Fruit fly (Drosophila melanogaster) whole organism, embryonic: Measurements from ENCODE around the gene Lamp1.
A peak's percentile ranks its signal among the peaks of the same experiment; 100 is the strongest.

Experiments used
- B-H2 ChIP-seq: fragments of 200-800 bp; sonication (Bioruptor generic); optimal IDR thresholded peaks from 2 replicates; lab custom pipeline; 2018; ENCODE audit warnings: missing biosample characterization, mild to moderate bottlenecking, missing genetic modification characterization
- C15 ChIP-seq: fragments of 200-800 bp; sonication (Bioruptor generic); IDR thresholded peaks from 3 replicates; pipeline ENCODE4 v1.3.6; 2022; ENCODE audit warnings: missing biosample characterization, missing genetic modification characterization
- CG10321 ChIP-seq: fragments of 200-800 bp; sonication (Bioruptor generic); IDR thresholded peaks from 2 replicates; pipeline ENCODE4 v1.3.6; 2022; ENCODE audit warnings: missing biosample characterization, missing genetic modification characterization
- CG10431 ChIP-seq: fragments of 200-800 bp; sonication (Bioruptor generic); optimal IDR thresholded peaks from 3 replicates; lab custom pipeline; 2018; ENCODE audit warnings: missing biosample characterization, mild to moderate bottlenecking, missing genetic modification characterization
- CG14050 ChIP-seq: fragments of 200-800 bp; sonication (Bioruptor generic); IDR thresholded peaks from 3 replicates; pipeline ENCODE4 v1.3.6; 2022; ENCODE audit warnings: missing biosample characterization, missing genetic modification characterization
- CG1602 ChIP-seq: fragments of 200-800 bp; sonication (Bioruptor generic); optimal IDR thresholded peaks from 3 replicates; lab custom pipeline; 2016; ENCODE audit warnings: missing biosample characterization, missing genetic modification characterization
- CG1647 ChIP-seq: fragments of 200-800 bp; sonication (Bioruptor generic); optimal IDR thresholded peaks from 3 replicates; lab custom pipeline; 2016; ENCODE audit warnings: missing biosample characterization, missing genetic modification characterization
- CG16813 ChIP-seq: fragments of 200-800 bp; sonication (Bioruptor generic); IDR thresholded peaks from 3 replicates; pipeline ENCODE4 v1.3.6; 2022; ENCODE audit warnings: missing biosample characterization, missing genetic modification characterization; ENCODE audit not compliant: partially characterized antibody
- CG17385 ChIP-seq: fragments of 200-800 bp; sonication (Bioruptor generic); optimal IDR thresholded peaks from 3 replicates; lab custom pipeline; 2018; ENCODE audit warnings: missing biosample characterization, mild to moderate bottlenecking, missing genetic modification characterization
- CG18011 ChIP-seq: fragments of 200-800 bp; sonication (Bioruptor generic); optimal IDR thresholded peaks from 2 replicates; lab custom pipeline; 2017; ENCODE audit warnings: missing biosample characterization, missing genetic modification characterization, mild to moderate bottlenecking, moderate library complexity, missing genotype
- CG2199 ChIP-seq: fragments of 200-800 bp; sonication (Bioruptor generic); IDR thresholded peaks from 3 replicates; pipeline ENCODE4 v1.3.6; 2022; ENCODE audit warnings: missing biosample characterization, missing genetic modification characterization
- CG2678 ChIP-seq: fragments of 200-800 bp; sonication (Bioruptor generic); optimal IDR thresholded peaks from 3 replicates; lab custom pipeline; 2019; ENCODE audit warnings: missing biosample characterization, mild to moderate bottlenecking, missing genetic modification characterization, moderate library complexity
- CG2875 ChIP-seq: fragments of 200-800 bp; sonication (Bioruptor generic); optimal IDR thresholded peaks from 2 replicates; lab custom pipeline; 2017; ENCODE audit warnings: missing biosample characterization, mild to moderate bottlenecking, missing genetic modification characterization, missing genetic modification reagents
- CG3163 ChIP-seq: fragments of 200-800 bp; sonication (Bioruptor generic); optimal IDR thresholded peaks from 3 replicates; lab custom pipeline; 2016; ENCODE audit warnings: missing biosample characterization, missing genetic modification characterization
- CG32532 ChIP-seq: fragments of 200-800 bp; sonication (Bioruptor generic); IDR thresholded peaks from 2 replicates; pipeline ENCODE4 v1.3.6; 2022; ENCODE audit warnings: missing biosample characterization, missing genetic modification characterization
- CG34422 ChIP-seq: fragments of 200-800 bp; sonication (Bioruptor generic); IDR thresholded peaks from 3 replicates; pipeline ENCODE4 v1.3.6; 2022; ENCODE audit warnings: missing biosample characterization, missing genetic modification characterization
- CG43689 ChIP-seq: fragments of 200-800 bp; sonication (Bioruptor generic); IDR thresholded peaks from 2 replicates; pipeline ENCODE4 v1.3.6; 2022; ENCODE audit warnings: missing biosample characterization, missing genetic modification characterization
- CG8281 ChIP-seq: fragments of 200-800 bp; sonication (Bioruptor generic); optimal IDR thresholded peaks from 2 replicates; lab custom pipeline; 2018; ENCODE audit warnings: missing biosample characterization, mild to moderate bottlenecking, missing genetic modification characterization, moderate library complexity
- CG8765 ChIP-seq: fragments of 200-800 bp; sonication (Bioruptor generic); IDR thresholded peaks from 2 replicates; pipeline ENCODE4 v1.3.6; 2022; ENCODE audit warnings: missing biosample characterization, missing genetic modification characterization
- CG8924 ChIP-seq: fragments of 200-800 bp; optimal IDR thresholded peaks from 3 replicates; lab custom pipeline; 2019; ENCODE audit warnings: missing biosample characterization, mild to moderate bottlenecking, missing genetic modification characterization, moderate library complexity
- CG9817 ChIP-seq: fragments of 200-800 bp; sonication (Bioruptor generic); optimal IDR thresholded peaks from 2 replicates; lab custom pipeline; 2018; ENCODE audit warnings: missing biosample characterization, mild to moderate bottlenecking, missing genetic modification characterization, moderate library complexity
- CG9876 ChIP-seq: fragments of 200-800 bp; sonication (Bioruptor generic); optimal IDR thresholded peaks from 2 replicates; lab custom pipeline; 2016; ENCODE audit warnings: missing biosample characterization, missing genetic modification characterization
- CHES-1-like ChIP-seq: fragments of 200-800 bp; sonication (Bioruptor generic); optimal IDR thresholded peaks from 2 replicates; lab custom pipeline; 2016; ENCODE audit warnings: missing biosample characterization, missing genetic modification characterization
- Dbx ChIP-seq: fragments of 200-800 bp; sonication (Bioruptor generic); IDR thresholded peaks from 3 replicates; pipeline ENCODE4 v1.3.6; 2022; ENCODE audit warnings: missing biosample characterization, missing genetic modification characterization
- Dfd ChIP-seq, 2 experiments: fragments of >200 bp; optimal IDR thresholded peaks; 2 replicates each; lab custom pipeline; 2017; ENCODE audit warnings: missing biosample characterization in 2 of 2, missing genetic modification characterization in 2 of 2
- Dref ChIP-seq: fragments of 200-800 bp; sonication (Bioruptor generic); IDR thresholded peaks from 2 replicates; pipeline ENCODE4 v1.3.6; 2022; ENCODE audit warnings: missing biosample characterization, missing genetic modification characterization
- Fer2 ChIP-seq: fragments of 200-800 bp; sonication (Bioruptor generic); optimal IDR thresholded peaks from 2 replicates; lab custom pipeline; 2018; ENCODE audit warnings: missing biosample characterization, mild to moderate bottlenecking, missing genetic modification characterization, moderate library complexity
- Fer3 ChIP-seq: fragments of 200-800 bp; sonication (Bioruptor generic); optimal IDR thresholded peaks from 2 replicates; lab custom pipeline; 2018; ENCODE audit warnings: missing biosample characterization, mild to moderate bottlenecking, missing genetic modification characterization, moderate library complexity
- H15 ChIP-seq: fragments of 200-800 bp; sonication (Bioruptor generic); IDR thresholded peaks from 3 replicates; pipeline ENCODE4 v1.3.6; 2022; ENCODE audit warnings: missing biosample characterization, missing genetic modification characterization
- HLH4C ChIP-seq: fragments of 200-800 bp; sonication (Bioruptor generic); IDR thresholded peaks from 3 replicates; pipeline ENCODE4 v1.3.6; 2022; ENCODE audit warnings: missing biosample characterization, missing genetic modification characterization; ENCODE audit not compliant: partially characterized antibody
- Hand ChIP-seq: fragments of 200-800 bp; sonication (Bioruptor generic); optimal IDR thresholded peaks from 2 replicates; lab custom pipeline; 2017; ENCODE audit warnings: mild to moderate bottlenecking, missing biosample characterization, missing genetic modification reagents, missing genetic modification characterization
- Hr51 ChIP-seq, 2 experiments: fragments of 200-800 bp; sonication (Bioruptor generic); optimal IDR thresholded peaks; 2 replicates in 1 of 2; 3 replicates in 1 of 2; lab custom pipeline; 2016 to 2018; ENCODE audit warnings: missing biosample characterization in 2 of 2, missing genetic modification characterization in 2 of 2, mild to moderate bottlenecking in 1 of 2, moderate library complexity in 1 of 2
- MTF-1 ChIP-seq: fragments of 200-800 bp; sonication (Bioruptor generic); optimal IDR thresholded peaks from 2 replicates; lab custom pipeline; 2018; ENCODE audit warnings: missing biosample characterization, mild to moderate bottlenecking, missing genetic modification characterization, borderline replicate concordance
- Meics ChIP-seq: fragments of 200-800 bp; sonication (Bioruptor generic); optimal IDR thresholded peaks from 2 replicates; lab custom pipeline; 2017; ENCODE audit warnings: missing biosample characterization, mild to moderate bottlenecking, missing genetic modification characterization
- NK7.1 ChIP-seq: fragments of 200-800 bp; sonication (Bioruptor generic); optimal IDR thresholded peaks from 3 replicates; lab custom pipeline; 2016; ENCODE audit warnings: missing biosample characterization, missing genetic modification characterization
- Sox100B ChIP-seq: fragments of 200-800 bp; sonication (Bioruptor generic); optimal IDR thresholded peaks from 3 replicates; lab custom pipeline; 2018; ENCODE audit warnings: missing biosample characterization, mild to moderate bottlenecking, missing genetic modification characterization
- Stat92E ChIP-seq, 3 experiments: fragments of >200 bp in 2 of 3; fragments of 200-800 bp in 1 of 3; sonication (Bioruptor generic) in 1 of 3; optimal IDR thresholded peaks; 2 replicates each; lab custom pipeline; 2017 to 2019; ENCODE audit warnings: missing biosample characterization in 3 of 3, missing genetic modification characterization in 3 of 3, mild to moderate bottlenecking in 1 of 3, moderate library complexity in 1 of 3
- dm ChIP-seq: fragments of 200-800 bp; sonication (Bioruptor generic); optimal IDR thresholded peaks from 3 replicates; lab custom pipeline; 2016; ENCODE audit warnings: missing biosample characterization, missing genetic modification characterization
- fu2 ChIP-seq: fragments of 200-800 bp; sonication (Bioruptor generic); optimal IDR thresholded peaks from 2 replicates; lab custom pipeline; 2016; ENCODE audit warnings: missing biosample characterization, missing genetic modification characterization
- her ChIP-seq: fragments of 200-800 bp; sonication (Bioruptor generic); optimal IDR thresholded peaks from 2 replicates; lab custom pipeline; 2016; ENCODE audit warnings: missing biosample characterization, missing genetic modification characterization
- ind ChIP-seq: fragments of 200-800 bp; sonication (Bioruptor generic); optimal IDR thresholded peaks from 3 replicates; lab custom pipeline; 2016; ENCODE audit warnings: missing biosample characterization, missing genetic modification characterization
- kah ChIP-seq: fragments of 200-800 bp; sonication (Bioruptor generic); optimal IDR thresholded peaks from 2 replicates; lab custom pipeline; 2018; ENCODE audit warnings: missing biosample characterization, mild to moderate bottlenecking, missing genetic modification characterization
- phol ChIP-seq: fragments of 200-800 bp; sonication (Bioruptor generic); optimal IDR thresholded peaks from 3 replicates; lab custom pipeline; 2018; ENCODE audit warnings: missing biosample characterization, mild to moderate bottlenecking, missing genetic modification characterization, moderate library complexity
- shn ChIP-seq: fragments of 200-800 bp; sonication (Bioruptor generic); optimal IDR thresholded peaks from 3 replicates; lab custom pipeline; 2016; ENCODE audit warnings: missing biosample characterization, missing genetic modification characterization
- sob ChIP-seq: fragments of 200-800 bp; sonication (Bioruptor generic); IDR thresholded peaks from 2 replicates; pipeline ENCODE4 v1.3.6; 2022; ENCODE audit warnings: missing biosample characterization, missing genetic modification characterization
- sqz ChIP-seq: fragments of 200-800 bp; sonication (Bioruptor generic); optimal IDR thresholded peaks from 3 replicates; lab custom pipeline; 2018; ENCODE audit warnings: missing biosample characterization, mild to moderate bottlenecking, missing genetic modification characterization
- tio ChIP-seq: fragments of 200-800 bp; sonication (Bioruptor generic); optimal IDR thresholded peaks from 2 replicates; lab custom pipeline; 2017; ENCODE audit warnings: missing biosample characterization, missing genetic modification characterization, inconsistent platforms
- zen2 ChIP-seq: fragments of 200-800 bp; sonication (Bioruptor generic); IDR thresholded peaks from 3 replicates; pipeline ENCODE4 v1.3.6; 2022; ENCODE audit warnings: missing biosample characterization, missing genetic modification characterization; ENCODE audit not compliant: partially characterized antibody

Lamp1 gene

DNA sequence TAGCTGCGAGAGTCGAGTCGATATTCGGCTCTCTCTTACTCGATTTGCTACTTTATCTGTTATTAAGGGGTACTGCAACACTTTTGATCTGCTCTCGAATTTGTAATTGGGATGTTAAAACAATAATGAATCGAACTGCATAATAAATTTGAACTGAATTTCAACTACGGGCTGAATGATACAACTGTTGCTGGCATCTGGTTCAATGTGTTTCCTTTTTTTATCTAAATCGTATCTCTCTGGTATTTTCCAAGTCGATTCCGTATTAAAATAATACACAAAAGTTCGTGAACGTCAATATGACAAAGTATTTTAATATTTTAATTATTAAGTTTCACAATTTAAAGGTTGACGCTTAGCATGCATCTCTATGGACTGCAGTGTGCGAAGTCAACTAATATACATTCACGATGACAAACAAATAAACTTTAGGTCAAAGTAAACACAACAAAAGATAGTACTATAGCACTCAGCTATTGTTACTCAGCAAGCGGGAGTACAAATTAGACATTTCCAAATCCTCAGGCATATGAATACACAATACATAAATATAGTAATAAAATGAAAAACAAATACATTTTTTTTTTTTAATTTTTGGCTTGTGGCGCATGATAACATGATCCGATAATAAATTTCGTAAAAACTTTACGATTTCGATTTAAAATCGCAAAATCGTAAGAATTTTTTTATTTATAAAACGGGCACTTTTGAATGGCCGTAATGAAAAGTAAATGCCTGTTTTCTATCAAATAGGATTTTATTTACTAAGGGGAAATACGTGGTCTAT, 50.7 kb downstream of the Lamp1 start, which contains the start of gene CG2201 (continued):
- TF ChIP-seq CG1602 (GFP tag; lab: Kevin White, UChicago) (peak; percentile 42), Hr51 (GFP tag; optimal IDR thresholded peaks at IDR 0.05; lab: Kevin White, UChicago) (peak; percentile 46 to 63), fu2 (no peak), sqz (GFP tag; lab: Kevin White, UChicago) (no peak), Fer2 (tag; lab: Kevin White, UChicago) (no peak), H15 (GFP tag; lab: Robert Waterston, UW) (0 out of 3 replicates have a peak, but pooled peaks have one; percentile 53), NK7.1 (GFP tag; lab: Kevin White, UChicago) (no peak), CG8924 (tag; lab: Kevin White, UChicago) (peak; percentile 61), CG43689 (no peak), HLH4C (0 out of 3 replicates have a peak, but pooled peaks have one; percentile 43), CG14050 (GFP tag; lab: Robert Waterston, UW) (no peak), Dfd (GFP tag; optimal IDR thresholded peaks at IDR 0.05; lab: Kevin White, UChicago) (no peak), CG10321 (GFP tag; lab: Robert Waterston, UW) (peak; percentile 7; the same call in 1 of the 2 replicates), CG18011 (GFP tag; lab: Kevin White, UChicago) (peak; percentile 96), CG3163 (GFP tag; lab: Kevin White, UChicago) (no peak), CG2199 (GFP tag; lab: Robert Waterston, UW) (peak; percentile 90), MTF-1 (GFP tag; lab: Kevin White, UChicago) (peak; percentile 52), phol (tag; lab: Kevin White, UChicago) (peak; percentile 33), Hand (GFP tag; lab: Kevin White, UChicago) (peak; percentile 13), CG32532 (GFP tag; lab: Robert Waterston, UW) (peak; percentile 49), CG1647 (peak; percentile 30), CG16813 (GFP tag; lab: Robert Waterston, UW) (no peak), Meics (GFP tag; lab: Kevin White, UChicago) (peak; percentile 40), CG2875 (GFP tag; lab: Kevin White, UChicago) (peak; percentile 64), B-H2 (GFP tag; lab: Kevin White, UChicago) (peak; percentile 10), Fer3 (tag; lab: Kevin White, UChicago) (peak; percentile 20), CG2678 (tag; lab: Kevin White, UChicago) (peak; percentile 25), zen2 (GFP tag; lab: Robert Waterston, UW) (no peak), kah (GFP tag; lab: Kevin White, UChicago) (peak; percentile 47), Dbx (no peak), shn (GFP tag; lab: Kevin White, UChicago) (no peak), ind (GFP tag; lab: Kevin White, UChicago) (peak; percentile 3), C15 (GFP tag; lab: Robert Waterston, UW) (no peak), CG17385 (GFP tag; lab: Kevin White, UChicago) (peak; percentile 37), dm (GFP tag; lab: Kevin White, UChicago) (no peak), Sox100B (GFP tag; lab: Kevin White, UChicago) (peak; percentile 69), Stat92E (GFP tag; optimal IDR thresholded peaks at IDR 0.05; lab: Kevin White, UChicago) (peak in 1 of 3 experiments; percentile 12), sob (GFP tag; lab: Robert Waterston, UW) (peak; percentile 40; the same call in 1 of the 2 replicates), Dref (GFP tag; lab: Robert Waterston, UW) (no peak), CG8765 (GFP tag; lab: Robert Waterston, UW) (0 out of 2 replicates have a peak, but pooled peaks have one; percentile 8), her (no peak), CG8281 (tag; lab: Kevin White, UChicago) (no peak), CG10431 (GFP tag; lab: Kevin White, UChicago) (peak; percentile 37), CG9876 (GFP tag; lab: Kevin White, UChicago) (peak; percentile 16), CG34422 (GFP tag; lab: Robert Waterston, UW) (0 out of 3 replicates have a peak, but pooled peaks have one; percentile 29), tio (GFP tag; lab: Kevin White, UChicago) (peak; percentile 28), CG9817 (tag; lab: Kevin White, UChicago) (peak; percentile 26), CHES-1-like (GFP tag; lab: Kevin White, UChicago) (peak; percentile 5)
